Worm (Caenorhabditis elegans) whole organism, L1 larva: ENCODE measurements around the gene Y62H9A.9.

Experiments used
- C04F5.9 ChIP-seq: sonication (generic microtip); optimal IDR thresholded peaks from 2 replicates; lab custom pipeline; 2016; ENCODE audit warnings: missing genetic modification characterization, missing compliant biosample characterization
- C34B4.2 ChIP-seq: sonication (generic microtip); optimal IDR thresholded peaks from 2 replicates; lab custom pipeline; 2017; ENCODE audit warnings: mild to moderate bottlenecking, missing genetic modification characterization, missing compliant biosample characterization
- F16B12.6 ChIP-seq: fragments of 150-350 bp; optimal IDR thresholded peaks from 2 replicates; lab custom pipeline; 2014; ENCODE audit warnings: missing biosample characterization, missing genetic modification characterization
- Y116A8C.19 ChIP-seq: sonication (generic microtip); optimal IDR thresholded peaks from 2 replicates; lab custom pipeline; 2016; ENCODE audit warnings: missing compliant biosample characterization, missing genetic modification characterization, borderline replicate concordance
- ceh-63 ChIP-seq: fragments of 200-800 bp; sonication (Bioruptor generic); optimal IDR thresholded peaks from 2 replicates; lab custom pipeline; 2018; ENCODE audit warnings: mild to moderate bottlenecking, missing genetic modification characterization, missing compliant biosample characterization
- ceh-8 ChIP-seq: fragments of 200-800 bp; sonication (Bioruptor generic); optimal IDR thresholded peaks from 2 replicates; lab custom pipeline; 2018; ENCODE audit warnings: mild to moderate bottlenecking, missing genetic modification characterization, moderate library complexity, missing compliant biosample characterization
- ceh-88 ChIP-seq: fragments of 200-800 bp; sonication (Bioruptor generic); IDR thresholded peaks from 2 replicates; pipeline ENCODE4 v1.3.6; 2022; ENCODE audit warnings: missing genetic modification characterization, missing compliant biosample characterization
- dsc-1 ChIP-seq: sonication (generic microtip); optimal IDR thresholded peaks from 2 replicates; lab custom pipeline; 2016; ENCODE audit warnings: mild to moderate bottlenecking, missing genetic modification characterization, missing compliant biosample characterization
- egl-13 ChIP-seq: sonication (generic microtip); optimal IDR thresholded peaks from 2 replicates; lab custom pipeline; 2016; ENCODE audit warnings: missing genotype, missing genetic modification reagents, missing genetic modification characterization, missing compliant biosample characterization
- elt-2 ChIP-seq: sonication (generic microtip); optimal IDR thresholded peaks from 2 replicates; lab custom pipeline; 2016; ENCODE audit warnings: missing genetic modification characterization, mild to moderate bottlenecking, inconsistent platforms, missing compliant biosample characterization, missing genetic modification reagents
- elt-3 ChIP-seq, 6 experiments: fragments of 150-350 bp in 1 of 6; sonication (generic microtip); optimal IDR thresholded peaks; 2 replicates each; lab custom pipeline; 2017 to 2018; ENCODE audit warnings: missing biosample characterization in 6 of 6, missing genetic modification characterization in 6 of 6, inconsistent platforms in 1 of 6
- ets-5 ChIP-seq: fragments of 200-800 bp; sonication (Bioruptor generic); IDR thresholded peaks from 2 replicates; pipeline ENCODE4 v1.3.6; 2022; ENCODE audit warnings: missing genetic modification characterization, missing compliant biosample characterization
- hpl-2 ChIP-seq: fragments of 150-350 bp; optimal IDR thresholded peaks from 2 replicates; lab custom pipeline; 2014; ENCODE audit warnings: missing biosample characterization, missing genetic modification reagents, missing genetic modification characterization
- lin-14 ChIP-seq: fragments of 200-800 bp; sonication (Bioruptor generic); optimal IDR thresholded peaks from 2 replicates; lab custom pipeline; 2018; ENCODE audit warnings: mild to moderate bottlenecking, missing genetic modification characterization, moderate library complexity, missing compliant biosample characterization
- lin-15B ChIP-seq: fragments of 150-350 bp; sonication (generic microtip); optimal IDR thresholded peaks from 3 replicates; lab custom pipeline; 2014; ENCODE audit warnings: missing biosample characterization, missing genetic modification characterization
- lin-35 ChIP-seq, 2 experiments: fragments of 150-350 bp; optimal IDR thresholded peaks; 2 replicates each; lab custom pipeline; 2014; ENCODE audit warnings: missing biosample characterization in 2 of 2, missing genetic modification characterization in 2 of 2, missing genetic modification reagents in 2 of 2
- lsy-2 ChIP-seq, 2 experiments: fragments of 150-350 bp; optimal IDR thresholded peaks; 2 replicates each; lab custom pipeline; 2014; ENCODE audit warnings: missing biosample characterization in 2 of 2, missing genetic modification characterization in 2 of 2
- mdl-1 ChIP-seq, 2 experiments: fragments of 150-350 bp; optimal IDR thresholded peaks; 2 replicates each; lab custom pipeline; 2014 to 2017; ENCODE audit warnings: missing biosample characterization in 2 of 2, missing genetic modification characterization in 2 of 2, inconsistent platforms in 1 of 2
- mep-1 ChIP-seq: fragments of 150-350 bp; optimal IDR thresholded peaks from 2 replicates; lab custom pipeline; 2014; ENCODE audit warnings: missing biosample characterization, missing genetic modification characterization
- nhr-20 ChIP-seq: sonication (generic microtip); optimal IDR thresholded peaks from 2 replicates; lab custom pipeline; 2016; ENCODE audit warnings: mild to moderate bottlenecking, missing genetic modification characterization, missing compliant biosample characterization
- nhr-237 ChIP-seq: fragments of 150-350 bp; optimal IDR thresholded peaks from 2 replicates; lab custom pipeline; 2014; ENCODE audit warnings: missing biosample characterization, missing genetic modification characterization
- nhr-71 ChIP-seq: sonication (generic microtip); optimal IDR thresholded peaks from 2 replicates; lab custom pipeline; 2016; ENCODE audit warnings: mild to moderate bottlenecking, missing genetic modification characterization, moderate library complexity, missing compliant biosample characterization
- pag-3 ChIP-seq: sonication (generic microtip); optimal IDR thresholded peaks from 2 replicates; lab custom pipeline; 2017; ENCODE audit warnings: missing genetic modification characterization, mild to moderate bottlenecking, missing compliant biosample characterization, antibody characterized with exemption, borderline replicate concordance; ENCODE audit not compliant: insufficient read depth
- skn-1 ChIP-seq: fragments of 150-350 bp; optimal IDR thresholded peaks from 2 replicates; lab custom pipeline; 2014; ENCODE audit warnings: missing biosample characterization, missing genetic modification characterization
- sox-4 ChIP-seq: sonication (generic microtip); optimal IDR thresholded peaks from 2 replicates; lab custom pipeline; 2016; ENCODE audit warnings: missing genetic modification characterization, missing compliant biosample characterization
- sptf-1 ChIP-seq: fragments of 150-350 bp; optimal IDR thresholded peaks from 2 replicates; lab custom pipeline; 2014; ENCODE audit warnings: missing biosample characterization, missing genetic modification characterization
- tbx-2 ChIP-seq: sonication (generic microtip); optimal IDR thresholded peaks from 2 replicates; lab custom pipeline; 2016; ENCODE audit warnings: missing genetic modification characterization, missing compliant biosample characterization
- tlp-1 ChIP-seq: fragments of 150-350 bp; optimal IDR thresholded peaks from 2 replicates; lab custom pipeline; 2014; ENCODE audit warnings: missing biosample characterization, missing genetic modification characterization
- unc-130 ChIP-seq: fragments of 150-350 bp; optimal IDR thresholded peaks from 2 replicates; lab custom pipeline; 2017; ENCODE audit warnings: missing biosample characterization, missing genetic modification characterization, inconsistent platforms
- unc-86 ChIP-seq: sonication (generic microtip); optimal IDR thresholded peaks from 2 replicates; lab custom pipeline; 2016; ENCODE audit warnings: missing genetic modification characterization, missing compliant biosample characterization
- xbp-1 ChIP-seq: sonication (generic microtip); optimal IDR thresholded peaks from 2 replicates; lab custom pipeline; 2016; ENCODE audit warnings: missing genetic modification characterization, missing compliant biosample characterization
- zag-1 ChIP-seq: fragments of 150-350 bp; optimal IDR thresholded peaks from 2 replicates; lab custom pipeline; 2014; ENCODE audit warnings: missing biosample characterization, missing genetic modification characterization

Y62H9A.9 gene

DNA sequence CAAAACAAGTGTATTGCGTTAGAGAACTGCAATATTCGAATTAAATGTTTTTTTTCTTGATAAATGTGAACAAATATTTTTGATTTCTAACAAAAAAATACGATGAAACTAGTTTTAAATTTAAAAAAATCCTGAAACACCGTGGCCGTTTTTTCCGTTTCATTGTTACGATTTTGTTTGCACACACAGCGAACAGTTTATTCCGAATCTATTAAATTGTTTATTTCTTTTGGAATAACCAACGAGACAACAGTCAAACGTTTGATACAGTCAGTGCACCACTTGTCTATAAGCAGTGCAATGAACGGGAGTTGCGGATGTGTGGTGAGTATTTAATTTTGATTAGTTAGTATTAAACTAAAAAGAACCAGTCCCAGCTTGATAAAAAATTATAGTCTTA is 18.8 kb upstream of the Y62H9A.9 start, which contains the start of gene Y62H9A.13:
TSS of gene Y62H9A.13 (plus strand) at position 301 of the 400 bp plus-strand sequence.
- TF ChIP-seq mep-1 (tag; lab: Kevin White, UChicago), result no peak
- no peak for TF ChIP-seq skn-1 (tag; lab: Kevin White, UChicago)

DNA sequence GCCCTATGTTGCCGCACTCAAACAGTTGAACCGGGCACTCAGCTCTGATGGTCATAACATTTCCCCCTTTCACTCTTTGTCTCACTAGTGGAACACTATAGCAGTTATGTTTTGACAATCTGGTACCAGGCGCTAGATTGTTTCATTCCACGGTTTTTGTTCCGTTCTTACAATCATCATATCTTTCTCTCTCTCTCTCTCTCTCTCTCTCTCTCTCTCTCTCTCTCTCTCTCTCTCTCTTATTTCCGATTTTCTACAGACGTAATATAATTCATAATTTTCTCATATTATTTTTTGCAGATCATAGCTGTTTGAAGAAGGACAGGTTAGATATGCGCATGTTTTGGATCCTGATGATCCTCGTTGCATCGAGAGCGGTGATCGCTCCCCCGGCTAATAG is 15.9 kb upstream of the Y62H9A.9 start, which contains the start of gene Y62H9A.12:
TSS of gene Y62H9A.12 (plus strand) at position 301 of the 400 bp plus-strand sequence.
- TF ChIP-seq ceh-63 (GFP tag; lab: Kevin White, UChicago) (no peak), F16B12.6 (tag; lab: Kevin White, UChicago) (no peak), elt-2 (tag; lab: Kevin White, UChicago) (no peak), xbp-1 (tag; lab: Kevin White, UChicago) (no peak), ceh-88 (GFP tag; lab: Robert Waterston, UW) (no peak), lin-14 (GFP tag; lab: Kevin White, UChicago) (no peak), lsy-2 (tag; optimal IDR thresholded peaks at IDR 0.05; lab: Kevin White, UChicago) (no peak), hpl-2 (no peak), ceh-8 (no peak), unc-130 (tag; lab: Kevin White, UChicago) (no peak), tbx-2 (tag; lab: Kevin White, UChicago) (no peak), egl-13 (tag; lab: Kevin White, UChicago) (no peak), C04F5.9 (tag; lab: Kevin White, UChicago) (no peak), nhr-237 (tag; lab: Kevin White, UChicago) (no peak), elt-3 (tag; optimal IDR thresholded peaks at IDR 0.05; lab: Kevin White, UChicago) (no peak)

DNA sequence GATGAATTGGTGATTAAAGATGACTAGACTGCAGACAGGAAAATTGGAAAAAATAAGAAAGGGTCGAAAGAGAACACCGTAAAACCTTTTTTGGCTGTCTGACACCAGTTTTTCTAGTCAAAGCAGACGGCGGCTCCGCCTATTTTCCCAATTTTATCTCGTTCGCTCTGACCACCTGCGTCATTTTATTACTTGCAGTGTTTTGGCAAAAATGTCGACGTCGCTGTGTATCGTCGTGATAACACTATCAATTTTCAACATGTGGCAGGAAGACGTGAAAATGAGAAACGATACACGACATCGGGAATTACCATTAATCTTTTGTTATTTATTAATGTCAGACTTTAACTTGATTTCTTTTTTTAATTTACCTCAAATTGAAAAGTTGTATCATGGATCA is 12.1 kb upstream of the Y62H9A.9 start, which contains the start of gene Y62H9A.15:
TSS of gene Y62H9A.15 (minus strand) at position 100 of the 400 bp plus-strand sequence.
- TF ChIP-seq lin-35 (GFP tag; optimal IDR thresholded peaks at IDR 0.05; lab: Kevin White, UChicago) (peak in 1 of 2 experiments; percentile 9), xbp-1 (tag; lab: Kevin White, UChicago) (no peak), elt-2 (tag; lab: Kevin White, UChicago) (peak; percentile 13), elt-3 (tag; optimal IDR thresholded peaks at IDR 0.05; lab: Kevin White, UChicago) (peak in 1 of 6 experiments; percentile 5), lsy-2 (tag; optimal IDR thresholded peaks at IDR 0.05; lab: Kevin White, UChicago) (no peak), nhr-20 (peak; percentile 1)

DNA sequence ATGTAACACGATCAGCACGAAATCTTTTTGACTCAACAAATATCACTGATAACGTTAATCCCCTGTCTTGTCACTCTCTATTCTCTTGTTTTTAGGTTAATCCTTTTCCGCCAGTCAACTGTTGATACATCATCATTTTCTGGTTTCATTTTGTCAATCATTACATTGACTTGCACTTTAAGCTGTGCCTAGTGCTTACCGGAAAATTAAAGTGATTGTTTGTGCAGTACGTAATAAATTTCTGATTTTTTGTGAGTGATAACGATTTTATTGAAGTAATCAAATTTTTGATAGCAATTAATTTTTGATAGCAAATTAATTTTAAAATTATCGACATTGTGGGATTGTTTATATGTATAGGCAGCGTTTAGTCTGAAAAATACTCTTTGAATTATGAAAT is 11.2 kb upstream of the Y62H9A.9 start:
- TF ChIP-seq skn-1 (tag; lab: Kevin White, UChicago) (no peak), unc-86 (tag; lab: Kevin White, UChicago) (no peak), nhr-71 (tag; lab: Kevin White, UChicago) (peak; percentile 14), sptf-1 (tag; lab: Kevin White, UChicago) (no peak), Y116A8C.19 (tag; lab: Kevin White, UChicago) (no peak), ets-5 (no peak), nhr-20 (no peak), tlp-1 (tag; lab: Kevin White, UChicago) (no peak), sox-4 (no peak), mdl-1 (tag; optimal IDR thresholded peaks at IDR 0.05; lab: Kevin White, UChicago) (no peak), zag-1 (tag; lab: Kevin White, UChicago) (no peak), lin-15B (tag; lab: Kevin White, UChicago) (no peak), hpl-2 (no peak), pag-3 (tag; lab: Kevin White, UChicago) (no peak), dsc-1 (tag; lab: Kevin White, UChicago) (peak; percentile 44), elt-2 (tag; lab: Kevin White, UChicago) (peak; percentile 90)

DNA sequence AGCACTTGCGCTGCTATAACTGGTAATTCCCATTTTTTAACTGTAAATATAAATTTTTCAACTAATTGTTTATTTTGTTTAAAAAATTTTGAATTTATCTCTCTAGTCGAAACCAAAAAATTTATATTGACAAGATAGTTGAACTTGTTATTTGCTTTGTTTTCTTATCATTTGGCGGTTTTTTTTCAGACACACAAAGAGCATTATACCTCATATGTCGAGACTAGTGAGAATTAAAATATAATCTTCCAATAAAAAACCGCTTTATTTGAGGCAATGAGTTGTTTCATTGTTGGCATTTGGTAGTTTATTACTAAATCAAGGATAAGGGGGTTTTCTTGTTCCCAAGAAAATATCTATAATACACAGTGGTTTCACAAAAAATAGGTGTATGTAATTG is 10.3 kb upstream of the Y62H9A.9 start:
- TF ChIP-seq lin-35 (GFP tag; optimal IDR thresholded peaks at IDR 0.05; lab: Kevin White, UChicago) (peak in 1 of 2 experiments; percentile 14), tlp-1 (tag; lab: Kevin White, UChicago) (no peak), zag-1 (tag; lab: Kevin White, UChicago) (no peak), C34B4.2 (tag; lab: Kevin White, UChicago) (no peak), elt-2 (tag; lab: Kevin White, UChicago) (peak; percentile 45)
- TF ChIP-seq, all 84 proteins: peak for 2
